Fruit fly (Drosophila melanogaster) whole organism, embryonic: ENCODE results near the gene IRSp53.

Source experiments
- Awh ChIP-seq: fragments of 200-800 bp; sonication (Bioruptor generic); IDR thresholded peaks from 2 replicates; pipeline ENCODE4, ENCODE4 v1.3.6; 2022; ENCODE audit warnings: missing biosample characterization, missing genetic modification characterization
- CG10543 ChIP-seq: fragments of 200-800 bp; sonication (Bioruptor generic); optimal IDR thresholded peaks from 3 replicates; lab custom pipeline; 2017; ENCODE audit warnings: missing biosample characterization, mild to moderate bottlenecking, missing genetic modification characterization, moderate library complexity
- CG11560 ChIP-seq: fragments of 200-800 bp; sonication (Bioruptor generic); IDR thresholded peaks from 3 replicates; pipeline ENCODE4 v1.3.6; 2022; ENCODE audit warnings: missing biosample characterization, missing genetic modification characterization
- CG15479 ChIP-seq: fragments of 200-800 bp; sonication (Bioruptor generic); optimal IDR thresholded peaks from 3 replicates; lab custom pipeline; 2019; ENCODE audit warnings: missing biosample characterization, mild to moderate bottlenecking, missing genetic modification characterization, moderate library complexity
- CG31224 ChIP-seq: fragments of 200-800 bp; sonication (Bioruptor generic); IDR thresholded peaks from 2 replicates; pipeline ENCODE4 v1.3.6; 2022; ENCODE audit warnings: missing biosample characterization, missing genetic modification characterization
- CG32532 ChIP-seq: fragments of 200-800 bp; sonication (Bioruptor generic); IDR thresholded peaks from 2 replicates; pipeline ENCODE4 v1.3.6; 2022; ENCODE audit warnings: missing biosample characterization, missing genetic modification characterization
- CG3281 ChIP-seq: fragments of 200-800 bp; sonication (Bioruptor generic); optimal IDR thresholded peaks from 3 replicates; lab custom pipeline; 2017; ENCODE audit warnings: missing biosample characterization, mild to moderate bottlenecking, missing genetic modification characterization
- MESR4 ChIP-seq: fragments of 200-800 bp; sonication (Bioruptor generic); optimal IDR thresholded peaks from 2 replicates; lab custom pipeline; 2018; ENCODE audit warnings: missing biosample characterization, mild to moderate bottlenecking, missing genetic modification characterization, moderate library complexity
- eve ChIP-seq, 2 experiments: fragments of >200 bp; optimal IDR thresholded peaks; 2 replicates each; lab custom pipeline; 2017; ENCODE audit warnings: missing biosample characterization in 2 of 2, missing genetic modification characterization in 2 of 2
- ftz-f1 ChIP-seq: fragments of 200-800 bp; sonication (Bioruptor generic); optimal IDR thresholded peaks from 2 replicates; lab custom pipeline; 2016; ENCODE audit warnings: missing biosample characterization, missing genetic modification characterization
- jing ChIP-seq: fragments of 200-800 bp; sonication (Bioruptor generic); optimal IDR thresholded peaks from 2 replicates; lab custom pipeline; 2018; ENCODE audit warnings: missing biosample characterization, mild to moderate bottlenecking, missing genetic modification characterization
- row ChIP-seq: fragments of 200-800 bp; sonication (Bioruptor generic); IDR thresholded peaks from 3 replicates; pipeline ENCODE4 v1.3.6; 2022; ENCODE audit warnings: missing biosample characterization, missing genetic modification characterization
- sug ChIP-seq: fragments of 200-800 bp; optimal IDR thresholded peaks from 2 replicates; lab custom pipeline; 2019; ENCODE audit warnings: missing biosample characterization, mild to moderate bottlenecking, missing genetic modification characterization, moderate library complexity

DNA sequence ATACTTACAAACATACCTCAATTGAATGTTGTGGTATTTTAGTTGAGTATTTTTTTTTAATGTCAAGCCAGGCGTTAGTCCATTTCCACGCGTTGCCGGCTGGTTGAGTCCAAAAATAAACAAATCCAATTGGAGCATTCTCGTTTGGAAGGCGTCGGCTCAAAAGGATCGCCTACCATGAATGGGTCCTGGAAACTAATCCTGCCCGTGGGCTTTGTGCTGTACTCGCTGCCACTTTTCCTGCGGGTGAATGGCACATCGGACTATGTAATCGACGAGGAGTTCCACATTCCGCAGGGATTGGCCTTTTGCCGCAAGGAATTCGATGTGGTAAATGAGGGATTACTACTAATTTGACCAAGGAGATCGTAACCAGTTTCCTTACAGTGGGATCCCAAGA, 29.1 kb downstream of the IRSp53 start, which contains the start of gene Alg10:
- TF ChIP-seq sug (tag; lab: Kevin White, UChicago) (no peak), Awh (GFP tag; lab: Robert Waterston, UW) (no peak), CG32532 (GFP tag; lab: Robert Waterston, UW) (no peak), CG11560 (tag; lab: Robert Waterston, UW) (no peak), jing (no peak), row (GFP tag; lab: Robert Waterston, UW) (no peak), MESR4 (GFP tag; lab: Kevin White, UChicago) (peak; percentile 23), eve (GFP tag; optimal IDR thresholded peaks at IDR 0.05; lab: Kevin White, UChicago) (no peak), CG3281 (GFP tag; lab: Kevin White, UChicago) (no peak), CG31224 (no peak), CG15479 (GFP tag; lab: Kevin White, UChicago) (no peak), CG10543 (GFP tag; lab: Kevin White, UChicago) (no peak), ftz-f1 (GFP tag; lab: Kevin White, UChicago) (no peak)
